In the genomic region with DNA sequence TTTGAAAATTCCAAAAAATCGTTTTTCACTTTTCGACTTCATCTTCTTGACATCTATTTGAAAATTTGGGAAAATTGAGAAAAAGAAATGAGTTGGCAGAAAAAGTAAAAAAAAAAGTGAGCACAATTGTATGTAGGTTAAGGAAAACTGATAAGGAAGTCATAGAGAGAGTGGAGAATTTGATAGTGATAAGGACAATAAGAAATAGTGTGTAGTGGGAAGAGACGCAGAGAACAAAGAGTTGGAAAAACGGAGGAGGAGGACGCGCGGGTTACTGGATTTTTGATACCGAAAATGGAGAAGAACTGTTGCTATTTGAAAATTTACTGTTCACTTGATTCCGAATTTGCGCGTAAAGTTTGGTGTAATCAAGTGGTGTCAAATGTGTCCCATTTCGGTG, we compare ENCODE assay signal across 6 worm cellular contexts.
A peak's percentile ranks its signal among the peaks of the same experiment; 100 is the strongest.
TF ChIP-seq lines count a peak whose summit lies in the region.

Y56A3A.6 (minus strand) TSS at position 53 of the 400 bp plus-strand sequence.

TF ChIP-seq in whole organism, L1 larva, 84 proteins besides CTCF, POLR2A, EP300 and RAD21:
- no peak for TF ChIP-seq egl-13 (tag; optimal IDR thresholded peaks at IDR 0.05; lab: Kevin White, UChicago)
- peak; percentile 59 for TF ChIP-seq elt-2 (tag; optimal IDR thresholded peaks at IDR 0.05; lab: Kevin White, UChicago)
- no peak for TF ChIP-seq C34B4.2 (tag; optimal IDR thresholded peaks at IDR 0.05; lab: Kevin White, UChicago)
- no peak for TF ChIP-seq mab-9 (GFP tag; IDR thresholded peaks at IDR 0.05; lab: Robert Waterston, UW)
- TF ChIP-seq lin-35 (GFP tag; optimal IDR thresholded peaks at IDR 0.05; lab: Kevin White, UChicago), result peak in 1 of 2 experiments; percentile 2
- no peak for TF ChIP-seq nhr-20 (tag; optimal IDR thresholded peaks at IDR 0.05; lab: Kevin White, UChicago)
- TF ChIP-seq C16A3.4 (tag; optimal IDR thresholded peaks at IDR 0.05; lab: Kevin White, UChicago), result no peak
- no peak for TF ChIP-seq vab-15 (tag; optimal IDR thresholded peaks at IDR 0.05; lab: Kevin White, UChicago)
- TF ChIP-seq lin-13 (GFP tag; optimal IDR thresholded peaks at IDR 0.05; lab: Kevin White, UChicago), result no peak
- no peak for TF ChIP-seq pag-3 (tag; optimal IDR thresholded peaks at IDR 0.05; lab: Kevin White, UChicago; ENCODE audit: borderline replicate concordance, insufficient read depth)
- no peak for TF ChIP-seq elt-3 (tag; optimal IDR thresholded peaks at IDR 0.05; lab: Kevin White, UChicago)
- no peak for TF ChIP-seq ztf-11 (tag; optimal IDR thresholded peaks at IDR 0.05; lab: Kevin White, UChicago)

TF ChIP-seq in whole organism, L2 larva, 48 proteins besides CTCF, POLR2A, EP300 and RAD21:
- no peak for TF ChIP-seq unc-55 (GFP tag; optimal IDR thresholded peaks at IDR 0.05; lab: Kevin White, UChicago)
- peak; percentile 20 for TF ChIP-seq crh-2 (tag; optimal IDR thresholded peaks at IDR 0.05; lab: Kevin White, UChicago)
- TF ChIP-seq ceh-82 (tag; optimal IDR thresholded peaks at IDR 0.05; lab: Kevin White, UChicago), result no peak
- TF ChIP-seq peb-1 (tag; optimal IDR thresholded peaks at IDR 0.05; lab: Kevin White, UChicago), result no peak
- TF ChIP-seq mdl-1 (tag; optimal IDR thresholded peaks at IDR 0.05; lab: Kevin White, UChicago), result no peak
- TF ChIP-seq sem-4 (tag; optimal IDR thresholded peaks at IDR 0.05; lab: Kevin White, UChicago), result no peak
- TF ChIP-seq lsy-2 (tag; optimal IDR thresholded peaks at IDR 0.05; lab: Kevin White, UChicago), result no peak
- TF ChIP-seq lin-11 (tag; optimal IDR thresholded peaks at IDR 0.05; lab: Kevin White, UChicago), result no peak
- peak; percentile 18 for TF ChIP-seq fos-1 (tag; optimal IDR thresholded peaks at IDR 0.05; lab: Kevin White, UChicago)
- TF ChIP-seq mab-5 (tag; optimal IDR thresholded peaks at IDR 0.05; lab: Kevin White, UChicago), result no peak
- no peak for TF ChIP-seq snpc-4 (tag; optimal IDR thresholded peaks at IDR 0.05; lab: Kevin White, UChicago)
- no peak for TF ChIP-seq nhr-23 (tag; optimal IDR thresholded peaks at IDR 0.05; lab: Kevin White, UChicago)
- TF ChIP-seq mbf-1 (tag; optimal IDR thresholded peaks at IDR 0.05; lab: Kevin White, UChicago), result no peak
- TF ChIP-seq lin-13 (GFP tag; optimal IDR thresholded peaks at IDR 0.05; lab: Kevin White, UChicago), result no peak

TF ChIP-seq in whole organism, L3 larva, 47 proteins besides CTCF, POLR2A, EP300 and RAD21:
- TF ChIP-seq pqm-1 (tag; optimal IDR thresholded peaks at IDR 0.05; lab: Kevin White, UChicago) (peak; percentile 55), elt-3 (tag; optimal IDR thresholded peaks at IDR 0.05; lab: Kevin White, UChicago) (no peak), lin-39 (tag; optimal IDR thresholded peaks at IDR 0.05; lab: Kevin White, UChicago) (no peak), lsy-12 (tag; optimal IDR thresholded peaks at IDR 0.05; lab: Kevin White, UChicago) (no peak), hmg-11 (tag; optimal IDR thresholded peaks at IDR 0.05; lab: Kevin White, UChicago) (no peak), pha-4 (tag; optimal IDR thresholded peaks at IDR 0.05; lab: Kevin White, UChicago) (peak; percentile 1), skn-1 (tag; optimal IDR thresholded peaks at IDR 0.05; lab: Kevin White, UChicago) (no peak), elt-2 (tag; optimal IDR thresholded peaks at IDR 0.05; lab: Kevin White, UChicago) (peak; percentile 79), eor-1 (tag; optimal IDR thresholded peaks at IDR 0.05; lab: Kevin White, UChicago) (no peak), lin-15B (tag; optimal IDR thresholded peaks at IDR 0.05; lab: Kevin White, UChicago) (no peak), nhr-76 (tag; optimal IDR thresholded peaks at IDR 0.05; lab: Kevin White, UChicago) (no peak)

TF ChIP-seq in whole organism, L4 larva, 104 proteins besides CTCF, POLR2A, EP300 and RAD21 (continues in another document):
- no peak for TF ChIP-seq nhr-25 (tag; optimal IDR thresholded peaks at IDR 0.05; lab: Kevin White, UChicago; ENCODE audit: borderline replicate concordance, insufficient read depth)
- TF ChIP-seq unc-39 (tag; optimal IDR thresholded peaks at IDR 0.05; lab: Kevin White, UChicago), result no peak
- 0 out of 2 replicates have a peak, but pooled peaks have one; percentile 9 for TF ChIP-seq dmd-6 (GFP tag; IDR thresholded peaks at IDR 0.05; lab: Robert Waterston, UW)
- TF ChIP-seq dve-1 (tag; optimal IDR thresholded peaks at IDR 0.05; lab: Kevin White, UChicago; ENCODE audit: insufficient read depth), result peak; percentile 48
- no peak for TF ChIP-seq daf-16 (GFP tag; optimal IDR thresholded peaks at IDR 0.05; lab: Kevin White, UChicago)
- TF ChIP-seq daf-16 (tag; optimal IDR thresholded peaks at IDR 0.05; lab: Kevin White, UChicago), result peak; percentile 39
- TF ChIP-seq fkh-10 (GFP tag; optimal IDR thresholded peaks at IDR 0.05; lab: Kevin White, UChicago), result no peak
- no peak for TF ChIP-seq lsy-2 (tag; optimal IDR thresholded peaks at IDR 0.05; lab: Kevin White, UChicago)
- TF ChIP-seq sdz-12 (GFP tag; optimal IDR thresholded peaks at IDR 0.05; lab: Kevin White, UChicago), result no peak
- no peak for TF ChIP-seq nhr-10 (tag; optimal IDR thresholded peaks at IDR 0.05; lab: Kevin White, UChicago)
- no peak for TF ChIP-seq Y105C5A.15 (GFP tag; IDR thresholded peaks at IDR 0.05; lab: Robert Waterston, UW)
- no peak for TF ChIP-seq ceh-82 (tag; optimal IDR thresholded peaks at IDR 0.05; lab: Kevin White, UChicago)
- TF ChIP-seq unc-62 (GFP tag; optimal IDR thresholded peaks at IDR 0.05 in 1 of 2; lab: Kevin White, UChicago), result no peak
- no peak for TF ChIP-seq unc-62 (tag; optimal IDR thresholded peaks at IDR 0.05; lab: Kevin White, UChicago)
- peak; percentile 87 for TF ChIP-seq pqm-1 (tag; optimal IDR thresholded peaks at IDR 0.05; lab: Kevin White, UChicago)
- no peak for TF ChIP-seq tag-97 (GFP tag; IDR thresholded peaks at IDR 0.05; lab: Robert Waterston, UW)
- no peak for TF ChIP-seq ces-1 (GFP tag; optimal IDR thresholded peaks at IDR 0.05; lab: Kevin White, UChicago)
- no peak for TF ChIP-seq fos-1 (tag; optimal IDR thresholded peaks at IDR 0.05; lab: Kevin White, UChicago)
- TF ChIP-seq zip-11 (GFP tag; IDR thresholded peaks at IDR 0.05; lab: Robert Waterston, UW), result no peak

TF ChIP-seq in whole organism, late embryonic, 69 proteins besides CTCF, POLR2A, EP300 and RAD21:
- TF ChIP-seq elt-2 (tag; optimal IDR thresholded peaks at IDR 0.05; lab: Kevin White, UChicago) (peak; percentile 79), che-1 (tag; optimal IDR thresholded peaks at IDR 0.05; lab: Kevin White, UChicago) (no peak)

TF ChIP-seq in whole organism, young adult, 124 proteins besides CTCF, POLR2A, EP300 and RAD21:
- no peak for TF ChIP-seq pbrm-1 (GFP tag; IDR thresholded peaks at IDR 0.05; lab: Robert Waterston, UW)
- 0 out of 2 replicates have a peak, but pooled peaks have one; percentile 10 for TF ChIP-seq dox-1 (GFP tag; IDR thresholded peaks at IDR 0.05; lab: Robert Waterston, UW)
- TF ChIP-seq nhr-80 (tag; optimal IDR thresholded peaks at IDR 0.05; lab: Kevin White, UChicago), result peak; percentile 54
- TF ChIP-seq cebp-2 (GFP tag; IDR thresholded peaks at IDR 0.05; lab: Robert Waterston, UW), result no peak
- TF ChIP-seq ceh-40 (GFP tag; IDR thresholded peaks at IDR 0.05; lab: Robert Waterston, UW), result no peak
- TF ChIP-seq tlf-1 (GFP tag; optimal IDR thresholded peaks at IDR 0.05; lab: Kevin White, UChicago), result no peak
- TF ChIP-seq hmg-1.2 (GFP tag; IDR thresholded peaks at IDR 0.05; lab: Robert Waterston, UW), result peak; percentile 89
- no peak for TF ChIP-seq ztf-3 (GFP tag; optimal IDR thresholded peaks at IDR 0.05; lab: Kevin White, UChicago)
- no peak for TF ChIP-seq akir-1 (GFP tag; optimal IDR thresholded peaks at IDR 0.05; lab: Kevin White, UChicago)
- peak in 1 of 2 experiments; percentile 23 for TF ChIP-seq let-607 (tag; optimal IDR thresholded peaks at IDR 0.05; lab: Kevin White, UChicago)
